Worm (Caenorhabditis elegans): ENCODE data around the gene swt-4.

swt-4 gene

ce11 chrIII:10624564-10624963 lies 4.4 kb downstream of the swt-4 start (continued):
- TF ChIP-seq zfp-2 (tag; optimal IDR thresholded peaks at IDR 0.05) = no peak
- TF ChIP-seq madf-5 (GFP tag; IDR thresholded peaks at IDR 0.05) = peak; percentile 69 to 94; a peak in 3 of 4 replicates
- TF ChIP-seq set-16 (GFP tag; IDR thresholded peaks at IDR 0.05) = 0 out of 2 replicates have a peak, but pooled peaks have one; percentile 21
- no peak; the same call in 1 of the 2 replicates for TF ChIP-seq daf-19 (GFP tag; conservative IDR thresholded peaks at IDR 0.05)
- peak; percentile 22 for TF ChIP-seq ama-1 (optimal IDR thresholded peaks at IDR 0.05)
- peak; percentile 35 for TF ChIP-seq nhr-102 (tag; optimal IDR thresholded peaks at IDR 0.05)
- TF ChIP-seq ceh-32 (tag; optimal IDR thresholded peaks at IDR 0.05; ENCODE audit: poor library complexity) = no peak
- peak; percentile 79 for TF ChIP-seq ZK337.2 (GFP tag; IDR thresholded peaks at IDR 0.05)
- 0 out of 2 replicates have a peak, but pooled peaks have one; percentile 48 for TF ChIP-seq Y105C5A.15 (GFP tag; IDR thresholded peaks at IDR 0.05)
- TF ChIP-seq nhr-111 (GFP tag; optimal IDR thresholded peaks at IDR 0.05) = peak; percentile 37
- TF ChIP-seq lir-3 (tag; optimal IDR thresholded peaks at IDR 0.05) = peak; percentile 62
- TF ChIP-seq dmd-8 (GFP tag; IDR thresholded peaks at IDR 0.05) = peak; percentile 94
- TF ChIP-seq fos-1 (tag; optimal IDR thresholded peaks at IDR 0.05) = no peak
- TF ChIP-seq mdt-29 (GFP tag; IDR thresholded peaks at IDR 0.05) = peak; percentile 59; the same call in 1 of the 2 replicates
- peak; percentile 72 for TF ChIP-seq T26A8.4 (GFP tag; IDR thresholded peaks at IDR 0.05)
- no peak for TF ChIP-seq lin-15B (tag; optimal IDR thresholded peaks at IDR 0.05)
- TF ChIP-seq nhr-25 (tag; optimal IDR thresholded peaks at IDR 0.05; ENCODE audit: borderline replicate concordance, insufficient read depth) = no peak
- no peak for TF ChIP-seq unc-39 (tag; optimal IDR thresholded peaks at IDR 0.05)
- TF ChIP-seq egl-43 (GFP tag; IDR thresholded peaks at IDR 0.05) = peak; percentile 94
- no peak for TF ChIP-seq aly-2 (tag; optimal IDR thresholded peaks at IDR 0.05)
- TF ChIP-seq hmg-1.1 (GFP tag; IDR thresholded peaks at IDR 0.05) = peak; percentile 74
- peak; percentile 89 for TF ChIP-seq D1046.2 (GFP tag; IDR thresholded peaks at IDR 0.05)
- TF ChIP-seq lim-7 (GFP tag; IDR thresholded peaks at IDR 0.05) = peak; percentile 99
- peak; percentile 94 for TF ChIP-seq vab-7 (GFP tag; IDR thresholded peaks at IDR 0.05)
- peak; percentile 69; the same call in 1 of the 2 replicates for TF ChIP-seq snpc-1.2 (GFP tag; IDR thresholded peaks at IDR 0.05)
- no peak for TF ChIP-seq F37D6.2 (tag; optimal IDR thresholded peaks at IDR 0.05)
- TF ChIP-seq zip-2 (tag; optimal IDR thresholded peaks at IDR 0.05) = no peak
- peak; percentile 69 for TF ChIP-seq lin-13 (GFP tag; optimal IDR thresholded peaks at IDR 0.05)
- TF ChIP-seq spr-1 (tag; optimal IDR thresholded peaks at IDR 0.05) = peak; percentile 58
- peak in 1 of 2 experiments; percentile 46 for TF ChIP-seq lsy-2 (tag; optimal IDR thresholded peaks at IDR 0.05)
- TF ChIP-seq F49E8.2 (tag; optimal IDR thresholded peaks at IDR 0.05; ENCODE audit: borderline replicate concordance) = peak; percentile 66
- TF ChIP-seq attf-4 (tag; optimal IDR thresholded peaks at IDR 0.05) = no peak
- TF ChIP-seq dve-1 (tag; optimal IDR thresholded peaks at IDR 0.05; ENCODE audit: insufficient read depth) = peak; percentile 46
- TF ChIP-seq T20F7.1 (GFP tag; optimal IDR thresholded peaks at IDR 0.05) = no peak
- no peak for TF ChIP-seq zip-11 (GFP tag; IDR thresholded peaks at IDR 0.05)
- TF ChIP-seq Y48G9A.11 (GFP tag; IDR thresholded peaks at IDR 0.05) = peak; percentile 63; the same call in 1 of the 2 replicates
- peak; percentile 26 for TF ChIP-seq hlh-11 (tag; optimal IDR thresholded peaks at IDR 0.05)
- peak; percentile 30 for TF ChIP-seq gei-8 (GFP tag; optimal IDR thresholded peaks at IDR 0.05)
- TF ChIP-seq arid-1 (GFP tag; conservative IDR thresholded peaks at IDR 0.05) = peak; percentile 95
- TF ChIP-seq ceh-44 (GFP tag; IDR thresholded peaks at IDR 0.05) = 0 out of 2 replicates have a peak, but pooled peaks have one; percentile 74
- TF ChIP-seq sdz-12 (GFP tag; optimal IDR thresholded peaks at IDR 0.05) = peak; percentile 56
- TF ChIP-seq lin-29 (GFP tag; IDR thresholded peaks at IDR 0.05) = no peak
- no peak for TF ChIP-seq F10B5.3 (tag; optimal IDR thresholded peaks at IDR 0.05)
- TF ChIP-seq ztf-7 (tag; optimal IDR thresholded peaks at IDR 0.05) = no peak
- no peak for TF ChIP-seq saeg-2 (GFP tag; IDR thresholded peaks at IDR 0.05)
- TF ChIP-seq nhr-42 (GFP tag; IDR thresholded peaks at IDR 0.05) = peak; percentile 82
- peak; percentile 80 for TF ChIP-seq F26F4.8 (GFP tag; conservative IDR thresholded peaks at IDR 0.05)
- no peak for TF ChIP-seq tag-97 (GFP tag; IDR thresholded peaks at IDR 0.05)
- no peak for TF ChIP-seq jun-1 (tag; optimal IDR thresholded peaks at IDR 0.05)
- no peak for TF ChIP-seq fkh-10 (GFP tag; optimal IDR thresholded peaks at IDR 0.05)
- peak; percentile 57 for TF ChIP-seq duxl-1 (tag; optimal IDR thresholded peaks at IDR 0.05; ENCODE audit: poor library complexity)

All from whole organism, L4 larva.